Worm (Caenorhabditis elegans) whole organism, late embryonic: Measurements from ENCODE around the gene irld-61.

ENCODE experiments used
- Y22D7AL.16 ChIP-seq: sonication (generic microtip); optimal IDR thresholded peaks from 2 replicates; lab custom pipeline; 2016; ENCODE audit warnings: missing genetic modification characterization, missing compliant biosample characterization
- ama-1 ChIP-seq: fragments of 150-350 bp; optimal IDR thresholded peaks from 2 replicates; lab custom pipeline; 2014
- ceh-31 ChIP-seq: sonication (generic microtip); optimal IDR thresholded peaks from 2 replicates; lab custom pipeline; 2016; ENCODE audit warnings: missing genetic modification characterization, missing compliant biosample characterization
- ceh-6 ChIP-seq: fragments of 200-800 bp; sonication (Bioruptor generic); optimal IDR thresholded peaks from 2 replicates; lab custom pipeline; 2018; ENCODE audit warnings: mild to moderate bottlenecking, missing genetic modification characterization, missing compliant biosample characterization
- fkh-6 ChIP-seq: sonication (generic microtip); optimal IDR thresholded peaks from 2 replicates; lab custom pipeline; 2016; ENCODE audit warnings: missing genetic modification characterization, missing compliant biosample characterization
- nhr-11 ChIP-seq: fragments of 150-350 bp; optimal IDR thresholded peaks from 2 replicates; lab custom pipeline; 2014; ENCODE audit warnings: missing biosample characterization, missing genetic modification characterization
- pha-4 ChIP-seq: fragments of 150-350 bp; optimal IDR thresholded peaks from 2 replicates; lab custom pipeline; 2018; ENCODE audit warnings: missing biosample characterization, missing genetic modification reagents, missing genetic modification characterization
- sox-4 ChIP-seq: sonication (generic microtip); optimal IDR thresholded peaks from 2 replicates; lab custom pipeline; 2017; ENCODE audit warnings: mild to moderate bottlenecking, missing genetic modification characterization, inconsistent platforms, missing compliant biosample characterization
- unc-86 ChIP-seq: sonication (generic microtip); optimal IDR thresholded peaks from 2 replicates; lab custom pipeline; 2016; ENCODE audit warnings: missing genetic modification characterization, missing compliant biosample characterization

ce11 chrIII:12757367-12757766 lies 7.0 kb upstream of the irld-61 start, which contains the start of gene srw-9:
- TF ChIP-seq sox-4 (tag; lab: Kevin White, UChicago) (no peak), fkh-6 (no peak), nhr-11 (tag; lab: Kevin White, UChicago) (no peak), ama-1 (lab: Kevin White, UChicago) (no peak), Y22D7AL.16 (tag; lab: Kevin White, UChicago) (no peak), ceh-6 (GFP tag; lab: Kevin White, UChicago) (no peak), unc-86 (tag; lab: Kevin White, UChicago) (no peak), pha-4 (tag; lab: Kevin White, UChicago) (no peak), ceh-31 (tag; lab: Kevin White, UChicago) (no peak)
